Worm (Caenorhabditis elegans): ENCODE results near the gene snf-10.

The snf-10 gene

ce11 chrV:10410030-10410713 is 30.5 kb downstream of the snf-10 start, which contains the start of gene F15H10.12:
Gene F15H10.12 (minus strand): TSS chrV:10410080.
- TF ChIP-seq grh-1 (GFP tag; IDR thresholded peaks at IDR 0.05) (no peak), alr-1 (tag; optimal IDR thresholded peaks at IDR 0.05; ENCODE audit: borderline replicate concordance) (no peak), aha-1 (tag; optimal IDR thresholded peaks at IDR 0.05) (no peak), hlh-17 (GFP tag; optimal IDR thresholded peaks at IDR 0.05; ENCODE audit: borderline replicate concordance) (no peak), C04F5.9 (tag; optimal IDR thresholded peaks at IDR 0.05) (no peak), snu-23 (GFP tag; optimal IDR thresholded peaks at IDR 0.05) (no peak), unc-62 (GFP tag; optimal IDR thresholded peaks at IDR 0.05) (no peak), nhr-28 (tag; optimal IDR thresholded peaks at IDR 0.05) (no peak), mep-1 (tag; optimal IDR thresholded peaks at IDR 0.05) (no peak), nhr-12 (tag; optimal IDR thresholded peaks at IDR 0.05) (no peak), unc-130 (tag; optimal IDR thresholded peaks at IDR 0.05) (no peak)

DNA sequence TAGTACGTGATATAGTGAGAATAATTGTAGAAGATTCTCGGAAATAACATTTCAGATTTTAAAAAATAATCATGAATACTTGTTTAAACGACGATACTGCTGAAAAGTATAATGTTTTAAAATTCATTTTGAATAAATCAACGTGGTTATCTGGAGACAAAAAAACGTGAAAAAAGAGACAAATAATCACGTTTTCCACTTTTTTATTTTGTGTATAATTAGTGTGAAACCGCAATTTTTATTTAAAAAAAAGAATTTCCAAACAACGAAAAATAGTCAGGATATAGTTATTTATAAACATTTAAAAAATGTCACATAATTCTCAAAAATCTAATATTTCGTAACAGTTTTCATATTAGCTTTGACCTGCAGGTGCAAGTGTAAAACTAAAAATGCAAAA is 34.3 kb downstream of the snf-10 start, which contains the start of gene F15H10.7:
Gene F15H10.7, minus strand, starts transcription at position 101 of the 400 bp plus-strand sequence.
- TF ChIP-seq unc-86 (tag; optimal IDR thresholded peaks at IDR 0.05) (no peak), skn-1 (tag; optimal IDR thresholded peaks at IDR 0.05) (no peak)

- TF ChIP-seq unc-62 (GFP tag; optimal IDR thresholded peaks at IDR 0.05) (no peak), mab-9 (GFP tag; IDR thresholded peaks at IDR 0.05) (no peak), mdl-1 (tag; optimal IDR thresholded peaks at IDR 0.05) (no peak), aly-2 (tag; optimal IDR thresholded peaks at IDR 0.05) (no peak), nhr-76 (tag; optimal IDR thresholded peaks at IDR 0.05) (no peak), hpl-2 (GFP tag; optimal IDR thresholded peaks at IDR 0.05) (no peak), swsn-7 (tag; optimal IDR thresholded peaks at IDR 0.05) (no peak), nhr-19 (GFP tag; conservative IDR thresholded peaks at IDR 0.05) (no peak), hlh-4 (tag; optimal IDR thresholded peaks at IDR 0.05) (no peak), elt-3 (tag; optimal IDR thresholded peaks at IDR 0.05) (no peak), unc-130 (tag; optimal IDR thresholded peaks at IDR 0.05) (no peak), nhr-28 (tag; optimal IDR thresholded peaks at IDR 0.05) (no peak)
These were observed 35.9 kb downstream of the snf-10 start for ce11 chrV:10404701-10405100.

DNA sequence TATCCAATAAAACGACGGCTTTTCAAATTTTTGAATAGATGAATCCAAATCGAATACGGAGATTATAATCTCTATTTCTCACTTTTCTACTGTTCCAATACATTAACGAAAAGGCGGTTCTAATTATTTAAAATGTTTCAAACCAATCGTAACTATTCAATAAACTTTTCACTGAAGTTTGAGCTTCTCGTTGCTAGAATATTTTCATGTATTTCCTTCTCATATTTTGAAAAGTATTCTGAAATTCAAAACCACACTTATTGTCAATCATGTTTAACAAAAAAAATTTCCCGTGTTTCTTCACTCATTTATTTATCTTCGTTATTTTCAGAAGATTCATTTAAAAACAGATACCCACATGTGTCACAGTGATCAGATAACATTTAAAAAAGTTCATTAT is 37.8 kb downstream of the snf-10 start, which contains the start of gene F15H10.8:
Gene F15H10.8, minus strand, starts transcription at position 101 of the 400 bp plus-strand sequence.
- TF ChIP-seq snpc-4 (tag; optimal IDR thresholded peaks at IDR 0.05) = no peak
- no peak for TF ChIP-seq mdl-1 (tag; optimal IDR thresholded peaks at IDR 0.05)
- TF ChIP-seq ztf-4 (tag; optimal IDR thresholded peaks at IDR 0.05) = no peak
- TF ChIP-seq pqm-1 (tag; optimal IDR thresholded peaks at IDR 0.05) = no peak
- no peak for TF ChIP-seq lir-3 (tag; optimal IDR thresholded peaks at IDR 0.05; ENCODE audit: poor library complexity)
- TF ChIP-seq lsy-2 (tag; optimal IDR thresholded peaks at IDR 0.05) = no peak
- TF ChIP-seq ceh-88 (GFP tag; IDR thresholded peaks at IDR 0.05) = no peak

ce11 chrV:10399290-10399689 is 41.3 kb downstream of the snf-10 start:
- TF ChIP-seq snu-23 (GFP tag; optimal IDR thresholded peaks at IDR 0.05) = no peak
- peak; percentile 72 for TF ChIP-seq pqm-1 (tag; optimal IDR thresholded peaks at IDR 0.05)
- peak; percentile 1 for TF ChIP-seq nhr-90 (tag; optimal IDR thresholded peaks at IDR 0.05; ENCODE audit: poor library complexity)
- TF ChIP-seq elt-2 (tag; optimal IDR thresholded peaks at IDR 0.05) = peak; percentile 93
- no peak for TF ChIP-seq lsy-2 (tag; optimal IDR thresholded peaks at IDR 0.05)
- peak in 1 of 2 experiments; percentile 49 for TF ChIP-seq lin-35 (GFP tag; optimal IDR thresholded peaks at IDR 0.05)
- peak; percentile 73 for TF ChIP-seq nhr-20 (tag; optimal IDR thresholded peaks at IDR 0.05)
- TF ChIP-seq nhr-71 (tag; optimal IDR thresholded peaks at IDR 0.05) = peak; percentile 16
- TF ChIP-seq ama-1 (optimal IDR thresholded peaks at IDR 0.05) = no peak
- no peak for TF ChIP-seq hlh-17 (GFP tag; optimal IDR thresholded peaks at IDR 0.05; ENCODE audit: borderline replicate concordance)

All from whole organism, L1 larva.